Worm (Caenorhabditis elegans) whole organism, L4/young adult: ENCODE results near the gene F44F4.9.
A peak's percentile ranks its signal among the peaks of the same experiment; 100 is the strongest.
"Not testable (repeated sequence)": the region's sequence is repeated elsewhere in the genome, so short reads cannot be mapped to it uniquely, and the experiment has no call there.

Source experiments
- W03F9.2 ChIP-seq: fragments of 150-350 bp; optimal IDR thresholded peaks from 2 replicates; lab custom pipeline; 2014; ENCODE audit warnings: missing biosample characterization, missing genetic modification characterization
- dao-5 ChIP-seq: sonication (generic microtip); optimal IDR thresholded peaks from 2 replicates; lab custom pipeline; 2016; ENCODE audit warnings: missing genotype, missing genetic modification characterization, moderate library complexity, missing compliant biosample characterization
- him-1 ChIP-seq: sonication (generic microtip); optimal IDR thresholded peaks from 2 replicates; lab custom pipeline; 2016; ENCODE audit warnings: missing genotype, missing genetic modification reagents, missing genetic modification characterization, missing compliant biosample characterization

The F44F4.9 gene

ce11 chrII:10941918-10942317 is 26.3 kb upstream of the F44F4.9 start, which contains the start of gene R03D7.15:
Gene R03D7.15, plus strand, starts transcription at chrII:10942216.
- not testable (repeated sequence) for TF ChIP-seq him-1; dao-5 (tag; lab: Kevin White, UChicago); W03F9.2

ce11 chrII:10935336-10935735 is 19.7 kb upstream of the F44F4.9 start:
- TF ChIP-seq W03F9.2: no peak
- TF ChIP-seq him-1: no peak
- no peak for TF ChIP-seq dao-5 (tag; lab: Kevin White, UChicago)

ce11 chrII:10934786-10935185 is 19.2 kb upstream of the F44F4.9 start, which contains the start of gene R03D7.2:
Gene R03D7.2, minus strand, starts transcription at chrII:10935184.
- TF ChIP-seq him-1 (no peak), W03F9.2 (no peak), dao-5 (tag; lab: Kevin White, UChicago) (no peak)

- TF ChIP-seq dao-5 (tag; lab: Kevin White, UChicago) (no peak), W03F9.2 (no peak), him-1 (no peak)
These were observed 18.5 kb upstream of the F44F4.9 start for ce11 chrII:10933948-10934722.

ce11 chrII:10932305-10932704 is 16.7 kb upstream of the F44F4.9 start:
- TF ChIP-seq W03F9.2 (no peak), dao-5 (tag; lab: Kevin White, UChicago) (no peak), him-1 (no peak)

ce11 chrII:10930678-10931650 is 15.3 kb upstream of the F44F4.9 start:
- TF ChIP-seq him-1 (no peak), W03F9.2 (no peak), dao-5 (tag; lab: Kevin White, UChicago) (no peak)

- TF ChIP-seq dao-5 (tag; lab: Kevin White, UChicago): no peak
- TF ChIP-seq W03F9.2: peak; percentile 39
- no peak for TF ChIP-seq him-1
These were observed 10.4 kb upstream of the F44F4.9 start, which contains the start of gene metr-1 for ce11 chrII:10925804-10926570. Gene metr-1, plus strand, starts transcription at chrII:10926561.

ce11 chrII:10924669-10925068 is 9.0 kb upstream of the F44F4.9 start:
- TF ChIP-seq him-1 (no peak), dao-5 (tag; lab: Kevin White, UChicago) (no peak), W03F9.2 (no peak)

ce11 chrII:10923948-10924347 is 8.3 kb upstream of the F44F4.9 start, which contains the start of gene Y19D2B.2:
Gene Y19D2B.2, plus strand, starts transcription at chrII:10924248.
- no peak for TF ChIP-seq him-1
- no peak for TF ChIP-seq W03F9.2
- no peak for TF ChIP-seq dao-5 (tag; lab: Kevin White, UChicago)

ce11 chrII:10922874-10923273 is 7.2 kb upstream of the F44F4.9 start, which contains the start of gene Y19D2B.1:
Gene Y19D2B.1, minus strand, starts transcription at chrII:10922974.
- not testable (repeated sequence) for TF ChIP-seq W03F9.2; dao-5 (tag; lab: Kevin White, UChicago); him-1

ce11 chrII:10918293-10918756 is 2.7 kb upstream of the F44F4.9 start, which contains the start of gene tba-4:
Gene tba-4, plus strand, starts transcription at chrII:10918706.
- no peak for TF ChIP-seq him-1
- no peak for TF ChIP-seq W03F9.2
- TF ChIP-seq dao-5 (tag; lab: Kevin White, UChicago): no peak

- TF ChIP-seq him-1 (no peak), dao-5 (tag; lab: Kevin White, UChicago) (no peak), W03F9.2 (no peak)
These were observed 1.5 kb upstream of the F44F4.9 start, which contains the start of gene F44F4.10 for ce11 chrII:10917174-10917573. Gene F44F4.10, minus strand, starts transcription at chrII:10917274.

- no peak for TF ChIP-seq W03F9.2
- no peak for TF ChIP-seq dao-5 (tag; lab: Kevin White, UChicago)
- TF ChIP-seq him-1: no peak
These were observed 1.3 kb downstream of the F44F4.9 start, which contains the start of gene F44F4.15 for ce11 chrII:10914366-10914765. Gene F44F4.15, plus strand, starts transcription at chrII:10914666.
